Worm (Caenorhabditis elegans): ENCODE data around the gene xbx-3.

DNA sequence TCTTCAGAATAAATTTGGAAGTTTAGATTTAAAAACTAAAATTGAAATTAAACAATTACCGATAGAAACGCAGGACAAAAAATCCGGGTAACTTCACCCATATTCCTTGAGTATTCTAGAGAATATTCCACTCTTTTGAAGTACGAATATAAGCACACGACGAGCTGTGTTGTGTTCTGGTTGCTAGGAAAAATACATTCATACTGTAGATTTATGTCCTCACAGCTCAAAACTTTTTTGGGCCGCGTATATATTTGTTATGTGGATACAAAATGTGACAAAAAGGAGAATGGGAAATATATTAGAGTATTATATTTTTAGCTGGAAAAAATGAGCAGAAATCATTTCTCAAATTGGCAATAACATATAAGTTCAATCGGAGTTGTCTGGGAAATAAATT is 2.5 kb upstream of the xbx-3 start, which contains the start of gene M04D8.5:
- TF ChIP-seq blmp-1 (tag; optimal IDR thresholded peaks at IDR 0.05) (no peak), unc-39 (tag; optimal IDR thresholded peaks at IDR 0.05) (no peak)

Data from whole organism, mixed stage, embryonic.